Worm (Caenorhabditis elegans): ENCODE measurements around the gene srx-130.

- TF ChIP-seq him-1 (tag; optimal IDR thresholded peaks at IDR 0.05) (no peak), dao-5 (tag; optimal IDR thresholded peaks at IDR 0.05) (no peak), W03F9.2 (tag; optimal IDR thresholded peaks at IDR 0.05) (no peak)
Measured at ce11 chrV:13869551-13869950, 26.3 kb downstream of the srx-130 start.

Data from whole organism, L4/young adult.